Fruit fly (Drosophila melanogaster): ENCODE measurements around the gene CG15888.

Gene CG15888

DNA sequence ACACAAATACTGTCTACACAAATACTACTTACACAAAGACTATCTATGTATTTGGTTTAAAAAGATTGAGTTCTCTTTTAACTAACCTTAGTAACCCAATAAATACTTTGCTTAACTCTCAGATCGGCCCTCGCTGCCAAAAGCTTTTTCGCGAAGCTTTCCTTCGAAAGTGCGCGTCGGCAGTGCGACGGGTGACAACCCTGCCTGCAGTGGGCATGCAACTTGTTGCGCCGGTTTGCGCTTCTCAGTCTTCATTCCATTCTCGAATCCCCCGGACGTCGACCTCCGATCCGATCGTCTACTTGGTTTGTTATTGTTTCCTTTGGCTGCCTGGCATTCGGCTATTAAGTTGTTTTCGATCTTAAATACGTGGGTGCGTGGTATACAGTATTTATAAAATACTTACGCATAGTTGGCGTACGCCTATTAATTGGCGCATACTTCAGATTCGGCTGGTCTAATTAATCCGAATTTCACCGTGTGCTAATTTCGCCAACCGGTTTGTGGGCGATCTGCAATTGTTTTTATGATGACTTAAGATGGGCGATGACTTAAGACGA, 26.1 kb downstream of the CG15888 start, which contains the start of gene CG11686:
Gene CG11686 (plus strand): TSS at position 243 of the 560 bp plus-strand sequence.
- no peak for TF ChIP-seq CG13204 (GFP tag; optimal IDR thresholded peaks at IDR 0.05)
- TF ChIP-seq fd96Ca (GFP tag; IDR thresholded peaks at IDR 0.05) = peak; percentile 51; the same call in 1 of the 3 replicates
- peak; percentile 92 for TF ChIP-seq CG12605 (GFP tag; IDR thresholded peaks at IDR 0.05)
- TF ChIP-seq D1 (tag; optimal IDR thresholded peaks at IDR 0.05) = peak; percentile 37
- TF ChIP-seq EcR (GFP tag; optimal IDR thresholded peaks at IDR 0.05) = peak; percentile 97
- TF ChIP-seq CG8159 (tag; optimal IDR thresholded peaks at IDR 0.05) = no peak
- TF ChIP-seq CG14655 (GFP tag; optimal IDR thresholded peaks at IDR 0.05) = no peak
- TF ChIP-seq Snoo (tag; optimal IDR thresholded peaks at IDR 0.05) = peak; percentile 14
- peak; percentile 48; the same call in 1 of the 2 replicates for TF ChIP-seq Ets98B (GFP tag; IDR thresholded peaks at IDR 0.05)

DNA sequence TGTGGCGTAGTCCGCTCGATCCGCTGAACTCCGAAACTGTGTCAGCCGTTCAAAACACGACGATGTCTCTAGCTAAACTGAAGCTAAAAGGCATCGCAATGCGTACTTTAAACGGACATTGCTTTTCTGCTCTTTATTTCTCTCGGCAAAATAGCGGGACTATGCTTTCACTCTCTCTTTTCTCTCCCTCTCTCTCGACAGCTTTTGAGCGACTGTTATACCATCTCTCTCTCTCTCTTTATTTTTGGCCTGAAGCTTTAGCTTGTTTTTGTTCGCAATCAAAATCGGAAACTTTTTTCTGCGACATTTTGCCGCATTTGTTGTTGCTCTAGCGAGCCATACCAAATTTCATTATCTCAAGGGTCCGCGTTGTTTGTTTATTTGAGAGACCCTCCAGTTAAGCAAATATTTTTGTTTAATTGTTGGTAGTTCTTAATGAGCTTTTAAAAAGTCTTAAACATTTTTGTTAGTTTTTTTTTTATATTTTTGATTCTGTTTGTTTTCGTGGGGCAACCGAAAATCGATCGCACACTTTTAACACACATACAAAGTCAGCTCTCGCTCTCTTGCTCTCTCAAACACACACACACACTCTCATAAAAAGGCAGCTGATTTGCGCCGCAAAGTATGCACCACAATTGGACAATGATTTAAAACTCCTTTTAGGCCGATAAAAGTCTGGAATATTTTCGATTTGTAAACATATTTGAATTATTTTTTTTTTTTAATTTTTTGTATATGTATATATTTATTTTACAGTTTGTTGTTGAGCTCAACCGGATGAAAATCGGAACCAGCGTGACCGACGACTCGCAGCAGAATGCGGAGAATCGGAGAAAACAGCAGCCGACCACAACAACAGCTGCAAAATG, 27.4 kb downstream of the CG15888 start, which contains the start of gene Ace:
Gene Ace (minus strand): TSS at position 822 of the 872 bp plus-strand sequence.
- TF ChIP-seq Ets98B (GFP tag; IDR thresholded peaks at IDR 0.05) (no peak), Pif1B (GFP tag; optimal IDR thresholded peaks at IDR 0.05) (peak; percentile 7)

DNA sequence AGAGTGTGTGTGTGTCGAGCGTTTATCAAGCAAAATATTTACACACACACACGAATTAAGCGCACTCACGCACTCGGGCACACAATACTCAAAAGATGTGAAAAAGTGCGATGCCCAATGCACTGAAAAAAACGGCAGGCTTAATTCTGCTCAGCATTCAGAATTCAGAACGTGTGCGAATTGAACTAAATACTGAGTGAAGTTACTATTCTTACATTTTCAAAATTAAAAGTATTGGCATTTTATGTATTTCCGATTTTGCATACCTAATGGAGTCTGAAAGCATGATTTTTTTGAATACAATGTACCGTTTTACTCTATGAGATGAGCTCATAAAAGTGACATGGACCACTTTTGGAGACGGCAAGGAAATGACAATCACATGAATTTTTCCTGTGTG, 29.2 kb downstream of the CG15888 start:
- no peak for TF ChIP-seq Pif1B (GFP tag; optimal IDR thresholded peaks at IDR 0.05)
- peak; percentile 27 for TF ChIP-seq CG14655 (GFP tag; optimal IDR thresholded peaks at IDR 0.05)
- TF ChIP-seq Pif1A (GFP tag; optimal IDR thresholded peaks at IDR 0.05) = peak; percentile 26
- no peak for TF ChIP-seq CG32121 (GFP tag; IDR thresholded peaks at IDR 0.05)

DNA sequence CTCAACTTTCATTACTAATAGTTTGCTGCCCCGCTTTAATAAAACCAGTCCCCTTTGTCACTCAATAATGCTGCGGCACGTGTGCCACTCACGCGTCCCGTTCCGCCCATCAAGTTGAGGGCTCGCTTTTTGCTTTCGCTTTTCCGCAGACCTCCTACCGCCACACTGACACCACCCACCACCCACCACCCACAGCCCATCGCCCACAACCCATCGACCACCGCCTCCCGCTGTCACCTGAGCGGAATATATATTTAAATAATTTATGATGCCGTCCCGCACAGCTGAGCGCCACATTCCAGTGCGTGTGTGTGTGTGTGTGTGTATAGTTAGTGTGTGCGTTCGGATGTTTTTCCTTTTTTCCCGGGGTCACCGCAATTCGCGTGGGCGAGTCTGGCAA, 44.6 kb downstream of the CG15888 start:
- no peak for TF ChIP-seq CG4496 (GFP tag; IDR thresholded peaks at IDR 0.05)
- TF ChIP-seq fd96Ca (GFP tag; IDR thresholded peaks at IDR 0.05) = 0 out of 3 replicates have a peak, but pooled peaks have one; percentile 10
- TF ChIP-seq CG9948 (tag; optimal IDR thresholded peaks at IDR 0.05) = no peak
